Fruit fly (Drosophila melanogaster): ENCODE measurements around the gene CG14443.

The CG14443 gene

dm6 chrX:6601641-6602276, 32.0 kb upstream of the CG14443 start (continued):
- TF ChIP-seq Hr39 (optimal IDR thresholded peaks at IDR 0.05), result no peak
- TF ChIP-seq CG7786 (GFP tag; optimal IDR thresholded peaks at IDR 0.05), result peak; percentile 70
- TF ChIP-seq her (GFP tag; optimal IDR thresholded peaks at IDR 0.05), result peak; percentile 57
- peak in 1 of 3 experiments; percentile 47 for TF ChIP-seq Stat92E (GFP tag; optimal IDR thresholded peaks at IDR 0.05)
- TF ChIP-seq oc (tag; optimal IDR thresholded peaks at IDR 0.05), result peak; percentile 90
- TF ChIP-seq CG3838 (GFP tag; optimal IDR thresholded peaks at IDR 0.05), result peak; percentile 66
- peak; percentile 92 for TF ChIP-seq vvl (GFP tag; IDR thresholded peaks at IDR 0.05)
- TF ChIP-seq CG10209 (GFP tag; optimal IDR thresholded peaks at IDR 0.05), result peak; percentile 93
- peak; percentile 6 for TF ChIP-seq pzg (GFP tag; optimal IDR thresholded peaks at IDR 0.05)
- TF ChIP-seq CG6254 (GFP tag; optimal IDR thresholded peaks at IDR 0.05), result peak; percentile 87
- peak; percentile 78 for TF ChIP-seq CG11723 (GFP tag; optimal IDR thresholded peaks at IDR 0.05)
- TF ChIP-seq YL-1 (GFP tag; optimal IDR thresholded peaks at IDR 0.05), result peak; percentile 46
- peak; percentile 86 for TF ChIP-seq Drgx (GFP tag; IDR thresholded peaks at IDR 0.05)
- no peak for TF ChIP-seq fru (optimal IDR thresholded peaks at IDR 0.05)
- peak; percentile 93 for TF ChIP-seq CG12659 (GFP tag; optimal IDR thresholded peaks at IDR 0.05)
- TF ChIP-seq cwo (GFP tag; optimal IDR thresholded peaks at IDR 0.05), result peak; percentile 93
- TF ChIP-seq Neu2 (GFP tag; optimal IDR thresholded peaks at IDR 0.05; ENCODE audit: borderline replicate concordance), result no peak
- peak; percentile 44 for TF ChIP-seq grn (GFP tag; optimal IDR thresholded peaks at IDR 0.05)
- peak; percentile 87 for TF ChIP-seq HmgZ (tag; optimal IDR thresholded peaks at IDR 0.05)
- TF ChIP-seq exex (tag; optimal IDR thresholded peaks at IDR 0.05), result peak; percentile 79
- peak; percentile 56 for TF ChIP-seq CG15073 (GFP tag; optimal IDR thresholded peaks at IDR 0.05)
- TF ChIP-seq hkb (optimal IDR thresholded peaks at IDR 0.05), result no peak
- TF ChIP-seq hkb (GFP tag; IDR thresholded peaks at IDR 0.05), result peak; percentile 93
- peak; percentile 92 for TF ChIP-seq ATbp (GFP tag; optimal IDR thresholded peaks at IDR 0.05)
- peak; percentile 80 for TF ChIP-seq CG5245 (GFP tag; optimal IDR thresholded peaks at IDR 0.05)
- TF ChIP-seq CG3407 (GFP tag; optimal IDR thresholded peaks at IDR 0.05), result peak; percentile 82
- no peak for TF ChIP-seq BEAF-32 (GFP tag; optimal IDR thresholded peaks at IDR 0.05)
- peak; percentile 62 for TF ChIP-seq CG4282 (GFP tag; optimal IDR thresholded peaks at IDR 0.05)
- TF ChIP-seq CG8478 (optimal IDR thresholded peaks at IDR 0.05), result no peak
- TF ChIP-seq tap (tag; optimal IDR thresholded peaks at IDR 0.05), result peak; percentile 87
- TF ChIP-seq CG43689 (GFP tag; IDR thresholded peaks at IDR 0.05), result peak; percentile 50; the same call in 1 of the 2 replicates
- peak; percentile 94 for TF ChIP-seq CG15269 (tag; optimal IDR thresholded peaks at IDR 0.05)
- peak; percentile 88 for TF ChIP-seq CG10267 (tag; optimal IDR thresholded peaks at IDR 0.05)
- peak; percentile 74; the same call in 1 of the 2 replicates for TF ChIP-seq CG8765 (GFP tag; IDR thresholded peaks at IDR 0.05)
- peak; percentile 75 for TF ChIP-seq ac (GFP tag; optimal IDR thresholded peaks at IDR 0.05)
- TF ChIP-seq CG31441 (GFP tag; IDR thresholded peaks at IDR 0.05), result peak; percentile 97
- peak; percentile 71 to 93 for TF ChIP-seq Hr51 (GFP tag; optimal IDR thresholded peaks at IDR 0.05)
- TF ChIP-seq MTF-1 (GFP tag; optimal IDR thresholded peaks at IDR 0.05; ENCODE audit: borderline replicate concordance), result peak; percentile 74
- peak; percentile 80 for TF ChIP-seq CG7372 (GFP tag; IDR thresholded peaks at IDR 0.05)
- peak; percentile 77 for TF ChIP-seq Fer2 (tag; optimal IDR thresholded peaks at IDR 0.05)
- TF ChIP-seq CG30431 (GFP tag; optimal IDR thresholded peaks at IDR 0.05), result peak; percentile 90
- peak; percentile 11 for TF ChIP-seq NC2α (GFP tag; optimal IDR thresholded peaks at IDR 0.05)
- peak; percentile 95 for TF ChIP-seq CG2712 (tag; optimal IDR thresholded peaks at IDR 0.05)
- TF ChIP-seq sima (GFP tag; optimal IDR thresholded peaks at IDR 0.05), result peak; percentile 61
- TF ChIP-seq BtbVII (GFP tag; optimal IDR thresholded peaks at IDR 0.05), result peak; percentile 93
- TF ChIP-seq salm (tag; optimal IDR thresholded peaks at IDR 0.05), result peak; percentile 86
- peak; percentile 23; the same call in 1 of the 2 replicates for TF ChIP-seq amos (GFP tag; IDR thresholded peaks at IDR 0.05; ENCODE audit: partially characterized antibody)
- peak; percentile 81 for TF ChIP-seq pum (GFP tag; optimal IDR thresholded peaks at IDR 0.05)
- no peak; the same call in 1 of the 2 replicates for TF ChIP-seq Scr (GFP tag; IDR thresholded peaks at IDR 0.05; ENCODE audit: partially characterized antibody)
- no peak for TF ChIP-seq Mes4 (GFP tag; optimal IDR thresholded peaks at IDR 0.05)

Measured in whole organism, embryonic.